Worm (Caenorhabditis elegans) whole organism, early embryonic: ENCODE results near the gene nhr-100.

Experiments used
- B0310.2 ChIP-seq: sonication (generic microtip); optimal IDR thresholded peaks from 2 replicates; lab custom pipeline; 2016; ENCODE audit warnings: mild to moderate bottlenecking, missing genetic modification characterization, missing compliant biosample characterization
- F13C5.2 ChIP-seq: sonication (generic microtip); optimal IDR thresholded peaks from 2 replicates; lab custom pipeline; 2017; ENCODE audit warnings: mild to moderate bottlenecking, missing genetic modification characterization, inconsistent platforms, missing compliant biosample characterization
- aly-1 ChIP-seq: sonication (generic microtip); optimal IDR thresholded peaks from 2 replicates; lab custom pipeline; 2016; ENCODE audit warnings: missing genetic modification characterization, missing compliant biosample characterization
- ama-1 ChIP-seq: fragments of 150-350 bp; optimal IDR thresholded peaks from 2 replicates; lab custom pipeline; 2014
- ceh-13 ChIP-seq: fragments of 200-800 bp; sonication (Bioruptor generic); optimal IDR thresholded peaks from 2 replicates; lab custom pipeline; 2018; ENCODE audit warnings: mild to moderate bottlenecking, missing genetic modification characterization, missing compliant biosample characterization
- ceh-36 ChIP-seq: sonication (generic microtip); optimal IDR thresholded peaks from 2 replicates; lab custom pipeline; 2016; ENCODE audit warnings: missing genetic modification characterization, inconsistent platforms, missing compliant biosample characterization
- ets-7 ChIP-seq: sonication (generic microtip); optimal IDR thresholded peaks from 2 replicates; lab custom pipeline; 2016; ENCODE audit warnings: missing genotype, missing genetic modification characterization, missing compliant biosample characterization
- flt-1 ChIP-seq: fragments of 200-800 bp; sonication (Bioruptor generic); IDR thresholded peaks from 2 replicates; pipeline ENCODE4 v1.3.6; 2022; ENCODE audit warnings: missing genetic modification characterization, missing compliant biosample characterization
- hmbx-1 ChIP-seq: sonication (generic microtip); optimal IDR thresholded peaks from 2 replicates; lab custom pipeline; 2016; ENCODE audit warnings: mild to moderate bottlenecking, missing genetic modification characterization, missing compliant biosample characterization
- hmg-4 ChIP-seq: fragments of 200-800 bp; sonication (Bioruptor generic); optimal IDR thresholded peaks from 2 replicates; lab custom pipeline; 2018; ENCODE audit warnings: mild to moderate bottlenecking, missing genetic modification characterization, missing compliant biosample characterization
- hnd-1 ChIP-seq: sonication (generic microtip); optimal IDR thresholded peaks from 2 replicates; lab custom pipeline; 2016; ENCODE audit warnings: missing genetic modification characterization, missing compliant biosample characterization
- pes-1 ChIP-seq: fragments of 200-800 bp; sonication (Bioruptor generic); IDR thresholded peaks from 2 replicates; pipeline ENCODE4 v1.3.6; 2022; ENCODE audit warnings: missing genetic modification reagents, missing genetic modification characterization, missing compliant biosample characterization
- scrt-1 ChIP-seq: fragments of 200-800 bp; sonication (Bioruptor generic); IDR thresholded peaks from 2 replicates; pipeline ENCODE4 v1.3.6; 2022; ENCODE audit warnings: missing genetic modification characterization, missing compliant biosample characterization
- sea-1 ChIP-seq: fragments of 200-800 bp; sonication (Bioruptor generic); conservative IDR thresholded peaks from 2 replicates; pipeline ENCODE4 v1.3.6; 2022; ENCODE audit warnings: missing genetic modification characterization, missing compliant biosample characterization
- tbx-11 ChIP-seq: fragments of 200-800 bp; sonication (Bioruptor generic); IDR thresholded peaks from 2 replicates; pipeline ENCODE4 v1.3.6; 2022; ENCODE audit warnings: missing genetic modification characterization, missing compliant biosample characterization
- tbx-37 ChIP-seq: fragments of 200-800 bp; sonication (Bioruptor generic); conservative IDR thresholded peaks from 2 replicates; pipeline ENCODE4 v1.3.6; 2022; ENCODE audit warnings: missing genetic modification reagents, missing genetic modification characterization, missing compliant biosample characterization
- tra-4 ChIP-seq: sonication (generic microtip); optimal IDR thresholded peaks from 2 replicates; lab custom pipeline; 2017; ENCODE audit warnings: missing genetic modification characterization, missing compliant biosample characterization

Gene nhr-100

DNA sequence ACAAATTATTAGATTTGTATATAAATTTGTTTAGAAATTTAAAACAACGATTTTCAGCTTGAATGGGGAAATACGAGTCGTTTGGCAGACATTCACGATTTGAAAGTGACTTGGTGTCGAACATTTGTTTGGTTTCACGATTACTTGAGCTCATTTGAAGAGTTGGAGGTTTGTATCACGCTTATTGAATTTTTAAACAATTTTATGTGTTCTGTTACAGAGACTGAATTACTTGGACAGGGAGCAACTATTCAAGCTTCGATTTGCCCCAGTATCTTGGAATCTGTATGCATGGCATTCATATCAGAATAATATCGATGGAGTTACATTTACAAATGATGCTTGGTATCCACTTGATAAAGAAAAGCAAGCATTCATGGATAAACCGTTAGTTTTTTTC is 1.3 kb upstream of the nhr-100 start:
- TF ChIP-seq F13C5.2 (tag; lab: Kevin White, UChicago): no peak
- TF ChIP-seq tbx-11 (GFP tag; lab: Robert Waterston, UW): no peak
- TF ChIP-seq ets-7 (tag; lab: Kevin White, UChicago): no peak
- no peak for TF ChIP-seq hnd-1 (tag; lab: Kevin White, UChicago)
- TF ChIP-seq ceh-13: no peak
- no peak for TF ChIP-seq ceh-36 (tag; lab: Kevin White, UChicago)
- no peak for TF ChIP-seq B0310.2 (tag; lab: Kevin White, UChicago)
- TF ChIP-seq tra-4 (tag; lab: Kevin White, UChicago): no peak
- TF ChIP-seq scrt-1 (GFP tag; lab: Robert Waterston, UW): no peak
- no peak for TF ChIP-seq tbx-37 (GFP tag; lab: Robert Waterston, UW)
- TF ChIP-seq aly-1 (tag; lab: Kevin White, UChicago): no peak
- TF ChIP-seq flt-1 (GFP tag; lab: Robert Waterston, UW): no peak
- TF ChIP-seq sea-1: no peak

DNA sequence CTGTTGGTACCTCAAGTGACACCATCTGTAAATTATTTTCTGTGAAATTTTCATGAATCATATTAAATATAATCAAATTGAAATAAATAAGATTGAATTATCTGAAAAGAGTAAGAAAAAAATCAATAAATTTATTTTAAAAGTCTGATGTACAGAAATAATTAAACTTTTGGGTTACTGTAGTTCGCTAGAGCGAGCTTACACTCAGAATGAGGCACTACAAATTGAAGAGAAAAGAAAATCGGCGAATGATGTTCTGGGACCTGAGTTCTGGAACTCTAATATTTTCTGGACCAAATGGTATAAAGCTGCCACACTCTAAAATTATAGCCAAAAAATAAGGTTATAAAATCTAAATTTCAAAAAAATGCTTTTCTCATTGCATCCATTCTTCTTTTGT is 5.4 kb downstream of the nhr-100 start:
- no peak for TF ChIP-seq pes-1 (GFP tag; lab: Robert Waterston, UW)
- TF ChIP-seq tra-4 (tag; lab: Kevin White, UChicago): no peak
- TF ChIP-seq flt-1 (GFP tag; lab: Robert Waterston, UW): no peak
- TF ChIP-seq hnd-1 (tag; lab: Kevin White, UChicago): no peak
- no peak for TF ChIP-seq scrt-1 (GFP tag; lab: Robert Waterston, UW)
- TF ChIP-seq ets-7 (tag; lab: Kevin White, UChicago): no peak
- TF ChIP-seq hmg-4: no peak
- TF ChIP-seq ama-1 (lab: Kevin White, UChicago): no peak
- no peak for TF ChIP-seq tbx-11 (GFP tag; lab: Robert Waterston, UW)
- no peak for TF ChIP-seq hmbx-1 (tag; lab: Kevin White, UChicago)
- no peak for TF ChIP-seq B0310.2 (tag; lab: Kevin White, UChicago)

DNA sequence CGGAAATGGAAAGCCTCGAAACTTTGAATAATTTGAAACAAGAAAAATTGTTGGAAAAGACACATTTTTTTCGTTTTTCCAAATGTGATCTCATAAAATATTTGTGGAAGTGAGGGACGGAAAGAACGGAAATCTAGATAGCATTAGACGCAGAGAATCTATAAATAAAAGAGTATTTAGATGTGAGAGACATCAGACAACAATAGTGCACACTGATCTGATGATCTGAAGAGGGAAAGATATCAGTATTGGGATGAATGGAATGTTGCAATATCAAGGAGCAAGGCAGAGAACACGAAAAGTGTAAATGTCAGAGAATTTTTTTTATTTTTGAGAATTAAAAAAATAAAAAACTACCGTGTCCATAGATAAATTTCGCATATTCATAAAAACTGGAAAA is 6.4 kb downstream of the nhr-100 start:
- no peak for TF ChIP-seq tra-4 (tag; lab: Kevin White, UChicago)
- no peak for TF ChIP-seq flt-1 (GFP tag; lab: Robert Waterston, UW)
- no peak for TF ChIP-seq ets-7 (tag; lab: Kevin White, UChicago)
- no peak for TF ChIP-seq aly-1 (tag; lab: Kevin White, UChicago)
- no peak for TF ChIP-seq hnd-1 (tag; lab: Kevin White, UChicago)
- no peak for TF ChIP-seq hmbx-1 (tag; lab: Kevin White, UChicago)
- TF ChIP-seq pes-1 (GFP tag; lab: Robert Waterston, UW): no peak
- no peak for TF ChIP-seq sea-1
- no peak for TF ChIP-seq F13C5.2 (tag; lab: Kevin White, UChicago)
- TF ChIP-seq ceh-36 (tag; lab: Kevin White, UChicago): no peak
- no peak for TF ChIP-seq B0310.2 (tag; lab: Kevin White, UChicago)
- TF ChIP-seq ceh-13: no peak
- no peak for TF ChIP-seq scrt-1 (GFP tag; lab: Robert Waterston, UW)

- TF ChIP-seq F13C5.2 (tag; lab: Kevin White, UChicago) (no peak), ets-7 (tag; lab: Kevin White, UChicago) (no peak), flt-1 (GFP tag; lab: Robert Waterston, UW) (no peak), B0310.2 (tag; lab: Kevin White, UChicago) (no peak), pes-1 (GFP tag; lab: Robert Waterston, UW) (no peak), aly-1 (tag; lab: Kevin White, UChicago) (no peak), sea-1 (no peak), tbx-37 (GFP tag; lab: Robert Waterston, UW) (no peak), hmg-4 (no peak), hmbx-1 (tag; lab: Kevin White, UChicago) (no peak), tbx-11 (GFP tag; lab: Robert Waterston, UW) (no peak), ceh-13 (no peak), hnd-1 (tag; lab: Kevin White, UChicago) (no peak), ceh-36 (tag; lab: Kevin White, UChicago) (no peak)
Measured at ce11 chrIV:9735750-9736149, 7.3 kb downstream of the nhr-100 start.

DNA sequence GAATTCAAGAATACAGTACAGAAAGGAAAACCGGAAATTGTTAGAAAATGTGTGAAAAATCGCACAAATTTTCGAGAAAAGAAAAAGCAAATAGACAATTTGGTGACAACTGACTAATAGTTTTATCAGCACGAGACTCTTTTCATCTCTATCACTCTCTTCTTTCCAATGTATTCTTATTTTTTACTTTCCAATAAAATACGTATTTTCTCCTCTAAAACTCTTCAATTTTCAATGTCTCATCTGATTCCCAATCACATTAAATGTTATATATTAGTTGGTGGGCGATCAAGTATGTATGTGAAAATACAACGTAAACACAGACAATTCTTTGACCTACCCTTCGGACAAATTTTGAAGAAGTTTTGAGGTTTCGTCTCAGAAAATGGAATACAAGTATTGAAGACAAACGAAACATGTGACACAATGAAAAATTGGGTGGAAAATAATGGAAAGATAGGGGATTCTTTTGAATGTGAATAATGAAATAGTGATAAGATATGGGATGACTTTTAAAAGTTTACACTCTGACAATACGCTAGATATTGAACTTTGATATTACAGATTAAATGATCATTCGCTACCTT is 8.8 kb downstream of the nhr-100 start, which contains the start of gene cka-1:
Gene cka-1, minus strand, starts transcription at position 418 of the 587 bp plus-strand sequence.
- no peak for TF ChIP-seq scrt-1 (GFP tag; lab: Robert Waterston, UW)
- TF ChIP-seq ceh-13: no peak
- TF ChIP-seq hmbx-1 (tag; lab: Kevin White, UChicago): no peak
- TF ChIP-seq tra-4 (tag; lab: Kevin White, UChicago): no peak
- TF ChIP-seq sea-1: no peak
- TF ChIP-seq tbx-11 (GFP tag; lab: Robert Waterston, UW): no peak
- TF ChIP-seq aly-1 (tag; lab: Kevin White, UChicago): no peak
- no peak for TF ChIP-seq hnd-1 (tag; lab: Kevin White, UChicago)
- no peak for TF ChIP-seq F13C5.2 (tag; lab: Kevin White, UChicago)
- TF ChIP-seq B0310.2 (tag; lab: Kevin White, UChicago): no peak
- TF ChIP-seq ceh-36 (tag; lab: Kevin White, UChicago): no peak
- TF ChIP-seq hmg-4: no peak
- no peak for TF ChIP-seq tbx-37 (GFP tag; lab: Robert Waterston, UW)

DNA sequence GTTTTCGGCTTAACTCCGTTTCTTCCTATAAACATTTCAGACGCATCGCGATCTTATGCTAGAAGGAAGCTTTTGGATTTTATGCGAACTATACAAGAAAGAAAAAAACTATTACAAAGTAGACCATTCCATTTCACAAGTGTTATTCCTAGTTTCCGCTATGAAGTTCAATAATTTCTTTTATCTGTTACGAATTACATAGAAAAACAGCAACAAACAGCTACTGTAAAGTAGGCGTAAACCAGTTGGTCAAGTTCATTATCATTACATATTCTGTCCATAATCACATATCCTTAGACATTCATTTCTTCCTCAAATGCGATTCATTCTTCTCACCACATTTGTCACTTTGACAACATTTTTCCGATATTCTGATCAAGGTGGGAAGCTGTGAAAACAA is 9.7 kb downstream of the nhr-100 start, which contains the start of gene C28D4.10:
Gene C28D4.10, plus strand, starts transcription at position 301 of the 400 bp plus-strand sequence.
- no peak for TF ChIP-seq B0310.2 (tag; lab: Kevin White, UChicago)
- TF ChIP-seq tbx-11 (GFP tag; lab: Robert Waterston, UW): no peak

- TF ChIP-seq hnd-1 (tag; lab: Kevin White, UChicago): no peak
- no peak for TF ChIP-seq tbx-11 (GFP tag; lab: Robert Waterston, UW)
- no peak for TF ChIP-seq B0310.2 (tag; lab: Kevin White, UChicago)
- TF ChIP-seq sea-1: no peak
- TF ChIP-seq hmg-4: no peak
- no peak for TF ChIP-seq ets-7 (tag; lab: Kevin White, UChicago)
- no peak for TF ChIP-seq pes-1 (GFP tag; lab: Robert Waterston, UW)
- no peak for TF ChIP-seq tra-4 (tag; lab: Kevin White, UChicago)
- no peak for TF ChIP-seq scrt-1 (GFP tag; lab: Robert Waterston, UW)
- TF ChIP-seq ama-1 (lab: Kevin White, UChicago): no peak
- TF ChIP-seq tbx-37 (GFP tag; lab: Robert Waterston, UW): no peak
- no peak for TF ChIP-seq hmbx-1 (tag; lab: Kevin White, UChicago)
- TF ChIP-seq ceh-36 (tag; lab: Kevin White, UChicago): no peak
- TF ChIP-seq ceh-13: no peak
- no peak for TF ChIP-seq F13C5.2 (tag; lab: Kevin White, UChicago)
Measured at ce11 chrIV:9739001-9739400, 10.5 kb downstream of the nhr-100 start.
